Fruit fly (Drosophila melanogaster) whole organism, embryonic: ENCODE data around the gene Rab9.
A peak's percentile ranks its signal among the peaks of the same experiment; 100 is the strongest.

Experiments used
- Ada2b ChIP-seq: fragments of 200-800 bp; sonication (Bioruptor generic); IDR thresholded peaks from 2 replicates; pipeline ENCODE4 v1.3.6; 2022; ENCODE audit warnings: missing biosample characterization, missing genetic modification characterization
- Awh ChIP-seq: fragments of 200-800 bp; sonication (Bioruptor generic); IDR thresholded peaks from 2 replicates; pipeline ENCODE4, ENCODE4 v1.3.6; 2022; ENCODE audit warnings: missing biosample characterization, missing genetic modification characterization
- BEAF-32 ChIP-seq: fragments of 200-800 bp; sonication (Bioruptor generic); optimal IDR thresholded peaks from 3 replicates; lab custom pipeline; 2017; ENCODE audit warnings: missing biosample characterization, missing genetic modification characterization, mild to moderate bottlenecking, moderate library complexity, missing genetic modification reagents
- Bgb ChIP-seq: fragments of 200-800 bp; sonication (Bioruptor generic); IDR thresholded peaks from 2 replicates; pipeline ENCODE4 v1.3.6; 2022; ENCODE audit warnings: missing biosample characterization, missing genetic modification characterization; ENCODE audit not compliant: partially characterized antibody
- CG12155 ChIP-seq: fragments of 200-800 bp; sonication (Bioruptor generic); optimal IDR thresholded peaks from 3 replicates; lab custom pipeline; 2016; ENCODE audit warnings: missing biosample characterization, missing genetic modification characterization
- CG12769 ChIP-seq: fragments of 200-800 bp; sonication (Bioruptor generic); optimal IDR thresholded peaks from 2 replicates; lab custom pipeline; 2019; ENCODE audit warnings: missing biosample characterization, mild to moderate bottlenecking, missing genetic modification characterization, moderate library complexity
- CG13894 ChIP-seq: fragments of 200-800 bp; sonication (Bioruptor generic); optimal IDR thresholded peaks from 3 replicates; lab custom pipeline; 2018; ENCODE audit warnings: missing biosample characterization, mild to moderate bottlenecking, missing genetic modification characterization, moderate library complexity
- CG14965 ChIP-seq: fragments of 200-800 bp; sonication (Bioruptor generic); optimal IDR thresholded peaks from 2 replicates; lab custom pipeline; 2016; ENCODE audit warnings: missing biosample characterization, missing genetic modification characterization, borderline replicate concordance
- CG15269 ChIP-seq: fragments of 200-800 bp; sonication (Bioruptor generic); optimal IDR thresholded peaks from 2 replicates; lab custom pipeline; 2018; ENCODE audit warnings: missing biosample characterization, mild to moderate bottlenecking, missing genetic modification characterization, moderate library complexity
- CG17912 ChIP-seq: fragments of 200-800 bp; sonication (Bioruptor generic); optimal IDR thresholded peaks from 2 replicates; lab custom pipeline; 2018; ENCODE audit warnings: missing biosample characterization, mild to moderate bottlenecking, missing genetic modification characterization
- CG18599 ChIP-seq: fragments of 200-800 bp; sonication (Bioruptor generic); optimal IDR thresholded peaks from 3 replicates; lab custom pipeline; 2017; ENCODE audit warnings: missing biosample characterization, missing genetic modification characterization, mild to moderate bottlenecking, moderate library complexity, missing genetic modification reagents
- CG2116 ChIP-seq: fragments of 200-800 bp; sonication (Bioruptor generic); optimal IDR thresholded peaks from 3 replicates; lab custom pipeline; 2018; ENCODE audit warnings: missing biosample characterization, mild to moderate bottlenecking, missing genetic modification characterization
- CG2120 ChIP-seq: fragments of 200-800 bp; sonication (Bioruptor generic); optimal IDR thresholded peaks from 3 replicates; lab custom pipeline; 2016; ENCODE audit warnings: missing biosample characterization, missing genetic modification characterization
- CG6654 ChIP-seq: fragments of 200-800 bp; sonication (Bioruptor generic); optimal IDR thresholded peaks from 2 replicates; lab custom pipeline; 2017; ENCODE audit warnings: missing biosample characterization, mild to moderate bottlenecking, missing genetic modification characterization
- CG8478 ChIP-seq: fragments of >200 bp; optimal IDR thresholded peaks from 2 replicates; lab custom pipeline; 2018
- CG9437 ChIP-seq: fragments of 200-800 bp; sonication (Bioruptor generic); optimal IDR thresholded peaks from 2 replicates; lab custom pipeline; 2018; ENCODE audit warnings: missing biosample characterization, mild to moderate bottlenecking, missing genetic modification characterization
- CHES-1-like ChIP-seq: fragments of 200-800 bp; sonication (Bioruptor generic); optimal IDR thresholded peaks from 2 replicates; lab custom pipeline; 2016; ENCODE audit warnings: missing biosample characterization, missing genetic modification characterization
- Dbx ChIP-seq: fragments of 200-800 bp; sonication (Bioruptor generic); IDR thresholded peaks from 3 replicates; pipeline ENCODE4 v1.3.6; 2022; ENCODE audit warnings: missing biosample characterization, missing genetic modification characterization
- Gsc ChIP-seq: fragments of 200-800 bp; sonication (Bioruptor generic); IDR thresholded peaks from 2 replicates; pipeline ENCODE4 v1.3.6; 2022; ENCODE audit warnings: missing biosample characterization, missing genetic modification characterization
- Hr3 ChIP-seq: fragments of 200-800 bp; sonication (Bioruptor generic); optimal IDR thresholded peaks from 3 replicates; lab custom pipeline; 2016; ENCODE audit warnings: missing biosample characterization, missing genetic modification characterization
- Hr39 ChIP-seq: fragments of >200 bp; optimal IDR thresholded peaks from 2 replicates; lab custom pipeline; 2017
- NK7.1 ChIP-seq: fragments of 200-800 bp; sonication (Bioruptor generic); optimal IDR thresholded peaks from 3 replicates; lab custom pipeline; 2016; ENCODE audit warnings: missing biosample characterization, missing genetic modification characterization
- NfI ChIP-seq: fragments of 200-800 bp; sonication (Bioruptor generic); optimal IDR thresholded peaks from 3 replicates; lab custom pipeline; 2018; ENCODE audit warnings: missing biosample characterization, mild to moderate bottlenecking, missing genetic modification characterization, moderate library complexity
- Optix ChIP-seq: fragments of 200-800 bp; sonication (Bioruptor generic); IDR thresholded peaks from 3 replicates; pipeline ENCODE4 v1.3.6; 2022; ENCODE audit warnings: missing biosample characterization, missing genetic modification characterization
- Ptx1 ChIP-seq: fragments of 200-800 bp; sonication (Bioruptor generic); IDR thresholded peaks from 2 replicates; pipeline ENCODE4 v1.3.6; 2022; ENCODE audit warnings: missing biosample characterization, missing genetic modification characterization
- Spps ChIP-seq: fragments of 200-800 bp; sonication (Bioruptor generic); optimal IDR thresholded peaks from 2 replicates; lab custom pipeline; 2018; ENCODE audit warnings: missing biosample characterization, mild to moderate bottlenecking, missing genetic modification characterization
- abd-A ChIP-seq: fragments of 200-800 bp; sonication (Bioruptor generic); optimal IDR thresholded peaks from 3 replicates; lab custom pipeline; 2019; ENCODE audit warnings: missing biosample characterization, mild to moderate bottlenecking, missing genetic modification characterization, moderate library complexity
- al ChIP-seq: fragments of 200-800 bp; sonication (Bioruptor generic); IDR thresholded peaks from 2 replicates; pipeline ENCODE4 v1.3.6; 2022; ENCODE audit warnings: missing biosample characterization, missing genetic modification characterization
- bsh ChIP-seq, 2 experiments: fragments of 200-800 bp; sonication (Bioruptor generic); optimal IDR thresholded peaks; 2 replicates each; lab custom pipeline; 2017 to 2018; ENCODE audit warnings: mild to moderate bottlenecking in 2 of 2, missing biosample characterization in 2 of 2, missing genetic modification characterization in 2 of 2, moderate library complexity in 1 of 2
- corto ChIP-seq: fragments of 200-800 bp; sonication (Bioruptor generic); optimal IDR thresholded peaks from 2 replicates; lab custom pipeline; 2016; ENCODE audit warnings: missing biosample characterization, mild to moderate bottlenecking, missing genetic modification characterization, moderate library complexity
- dysf ChIP-seq: fragments of 200-800 bp; sonication (Bioruptor generic); IDR thresholded peaks from 3 replicates; pipeline ENCODE4 v1.3.6; 2022; ENCODE audit warnings: missing biosample characterization, missing genetic modification characterization
- en ChIP-seq: fragments of 200-800 bp; sonication (Bioruptor generic); optimal IDR thresholded peaks from 2 replicates; lab custom pipeline; 2016; ENCODE audit warnings: missing biosample characterization, missing genetic modification characterization
- h ChIP-seq: fragments of >200 bp; optimal IDR thresholded peaks from 2 replicates; lab custom pipeline; 2017
- hbn ChIP-seq: fragments of 200-800 bp; sonication (Bioruptor generic); IDR thresholded peaks from 2 replicates; pipeline ENCODE4 v1.3.6; 2022; ENCODE audit warnings: missing biosample characterization, missing genetic modification characterization; ENCODE audit not compliant: partially characterized antibody
- ind ChIP-seq: fragments of 200-800 bp; sonication (Bioruptor generic); optimal IDR thresholded peaks from 3 replicates; lab custom pipeline; 2016; ENCODE audit warnings: missing biosample characterization, missing genetic modification characterization
- mam ChIP-seq: fragments of 200-800 bp; sonication (Bioruptor generic); optimal IDR thresholded peaks from 3 replicates; lab custom pipeline; 2016; ENCODE audit warnings: missing biosample characterization, missing genetic modification characterization
- nom ChIP-seq: fragments of 200-800 bp; sonication (Bioruptor generic); optimal IDR thresholded peaks from 2 replicates; lab custom pipeline; 2017; ENCODE audit warnings: missing biosample characterization, missing genetic modification characterization, mild to moderate bottlenecking, moderate library complexity, missing genetic modification reagents
- otp ChIP-seq: fragments of 200-800 bp; sonication (Bioruptor generic); IDR thresholded peaks from 3 replicates; pipeline ENCODE4, ENCODE4 v1.3.6; 2022; ENCODE audit warnings: missing biosample characterization, missing genetic modification characterization
- pan ChIP-seq, 4 experiments: fragments of >200 bp in 3 of 4; fragments of 200-800 bp in 1 of 4; sonication (Bioruptor generic) in 1 of 4; optimal IDR thresholded peaks in 3 of 4; IDR thresholded peaks in 1 of 4; 2 replicates each; pipeline versions ENCODE4 v1.3.6 to Lab custom; 2017 to 2022; ENCODE audit warnings: missing biosample characterization in 2 of 4, missing genetic modification characterization in 2 of 4, mixed read lengths in 1 of 4
- peb ChIP-seq: fragments of 200-800 bp; sonication (Bioruptor generic); IDR thresholded peaks from 2 replicates; pipeline ENCODE4 v1.3.6; 2022; ENCODE audit warnings: missing biosample characterization, missing genetic modification characterization
- prd ChIP-seq, 3 experiments: fragments of >200 bp in 2 of 3; fragments of 200-800 bp in 1 of 3; sonication (Bioruptor generic) in 1 of 3; optimal IDR thresholded peaks in 2 of 3; IDR thresholded peaks in 1 of 3; 2 replicates in 2 of 3; 3 replicates in 1 of 3; pipeline versions ENCODE4 v1.3.6 to Lab custom; 2017 to 2022; ENCODE audit warnings: missing biosample characterization in 1 of 3, missing genetic modification characterization in 1 of 3
- ranshi ChIP-seq: fragments of 200-800 bp; sonication (Bioruptor generic); IDR thresholded peaks from 2 replicates; pipeline ENCODE4 v1.3.6; 2022; ENCODE audit warnings: missing biosample characterization, missing genetic modification characterization
- repo ChIP-seq: fragments of 200-800 bp; sonication (Bioruptor generic); optimal IDR thresholded peaks from 2 replicates; lab custom pipeline; 2016; ENCODE audit warnings: missing biosample characterization, missing genetic modification characterization
- sisA ChIP-seq: fragments of 200-800 bp; sonication (Bioruptor generic); IDR thresholded peaks from 2 replicates; pipeline ENCODE4 v1.3.6; 2022; ENCODE audit warnings: missing biosample characterization, missing genetic modification characterization
- slbo ChIP-seq: fragments of 200-800 bp; sonication (Bioruptor generic); IDR thresholded peaks from 2 replicates; pipeline ENCODE4 v1.3.6; 2022; ENCODE audit warnings: missing biosample characterization, missing genetic modification characterization
- sqz ChIP-seq: fragments of 200-800 bp; sonication (Bioruptor generic); optimal IDR thresholded peaks from 3 replicates; lab custom pipeline; 2018; ENCODE audit warnings: missing biosample characterization, mild to moderate bottlenecking, missing genetic modification characterization
- tio ChIP-seq: fragments of 200-800 bp; sonication (Bioruptor generic); optimal IDR thresholded peaks from 2 replicates; lab custom pipeline; 2017; ENCODE audit warnings: missing biosample characterization, missing genetic modification characterization, inconsistent platforms
- tna ChIP-seq: fragments of 200-800 bp; sonication (Bioruptor generic); IDR thresholded peaks from 2 replicates; pipeline ENCODE4 v1.3.6; 2022; ENCODE audit warnings: missing biosample characterization, missing genetic modification characterization; ENCODE audit not compliant: partially characterized antibody

Gene Rab9

dm6 chr2L:19416602-19417497 is 15.5 kb upstream of the Rab9 start, which contains the start of gene Lectin-galC1 (continued):
- TF ChIP-seq sisA (GFP tag; lab: Robert Waterston, UW), result peak; percentile 88; the same call in 1 of the 2 replicates
- peak; percentile 68 for TF ChIP-seq peb (GFP tag; lab: Robert Waterston, UW)
- TF ChIP-seq NfI (GFP tag; lab: Kevin White, UChicago), result peak; percentile 79
- peak; percentile 87 for TF ChIP-seq slbo (GFP tag; lab: Robert Waterston, UW)
- TF ChIP-seq en (GFP tag; lab: Kevin White, UChicago), result peak; percentile 87
- TF ChIP-seq CHES-1-like (GFP tag; lab: Kevin White, UChicago), result peak; percentile 88
- no peak for TF ChIP-seq pan (optimal IDR thresholded peaks at IDR 0.05; lab: Kevin White, UChicago)
- TF ChIP-seq pan (GFP tag; optimal IDR thresholded peaks at IDR 0.05 in 1 of 2, IDR thresholded peaks at IDR 0.05 in 1 of 2), result peak in 1 of 2 experiments; percentile 88
- TF ChIP-seq Dbx (GFP tag; lab: Robert Waterston, UW), result peak; percentile 66; the same call in 1 of the 3 replicates
- peak; percentile 18 for TF ChIP-seq abd-A
- no peak for TF ChIP-seq Hr39
- no peak for TF ChIP-seq nom (GFP tag; lab: Kevin White, UChicago)
- peak; percentile 85 for TF ChIP-seq Ada2b (GFP tag; lab: Robert Waterston, UW)
- peak; percentile 82 for TF ChIP-seq Hr3 (GFP tag; lab: Kevin White, UChicago)
- TF ChIP-seq CG14965 (GFP tag; lab: Kevin White, UChicago), result peak; percentile 77
- TF ChIP-seq CG2120 (GFP tag; lab: Kevin White, UChicago), result peak; percentile 58
- peak; percentile 53 for TF ChIP-seq CG6654
- TF ChIP-seq sqz (GFP tag; lab: Kevin White, UChicago), result peak; percentile 75
- TF ChIP-seq repo (GFP tag; lab: Kevin White, UChicago), result peak; percentile 81
- TF ChIP-seq tna (GFP tag; lab: Robert Waterston, UW), result no peak
- peak; percentile 86 for TF ChIP-seq ranshi (GFP tag; lab: Robert Waterston, UW)
- TF ChIP-seq prd (optimal IDR thresholded peaks at IDR 0.05; lab: Kevin White, UChicago), result no peak
- TF ChIP-seq prd (GFP tag; IDR thresholded peaks at IDR 0.05; lab: Robert Waterston, UW), result peak; percentile 90
- peak; percentile 73 for TF ChIP-seq CG12769 (tag; lab: Kevin White, UChicago)
- no peak for TF ChIP-seq hbn (GFP tag; lab: Robert Waterston, UW)
- TF ChIP-seq CG8478 (lab: Kevin White, UChicago), result no peak
- peak; percentile 57 for TF ChIP-seq Spps (tag; lab: Kevin White, UChicago)
- peak; percentile 46; the same call in 1 of the 2 replicates for TF ChIP-seq al (GFP tag; lab: Robert Waterston, UW)
- TF ChIP-seq CG9437 (GFP tag; lab: Kevin White, UChicago), result peak; percentile 64
- no peak for TF ChIP-seq Bgb (GFP tag; lab: Robert Waterston, UW)
- TF ChIP-seq CG13894 (tag; lab: Kevin White, UChicago), result no peak
- TF ChIP-seq corto (GFP tag; lab: Kevin White, UChicago), result no peak
- peak; percentile 70 for TF ChIP-seq mam
- peak; percentile 79 for TF ChIP-seq NK7.1
- peak; percentile 84 for TF ChIP-seq Optix (GFP tag; lab: Robert Waterston, UW)
- TF ChIP-seq CG18599 (GFP tag; lab: Kevin White, UChicago), result peak; percentile 77
- no peak for TF ChIP-seq Gsc
- peak; percentile 92 for TF ChIP-seq Awh
- no peak for TF ChIP-seq BEAF-32 (GFP tag; lab: Kevin White, UChicago)
- peak; percentile 86 for TF ChIP-seq ind (GFP tag; lab: Kevin White, UChicago)
- peak; percentile 90 for TF ChIP-seq CG15269 (tag; lab: Kevin White, UChicago)
- TF ChIP-seq h (lab: Kevin White, UChicago), result no peak
- TF ChIP-seq bsh (GFP tag; optimal IDR thresholded peaks at IDR 0.05; lab: Kevin White, UChicago), result peak in 1 of 2 experiments; percentile 93
- peak; percentile 82 for TF ChIP-seq tio (GFP tag; lab: Kevin White, UChicago)
- peak; percentile 29 for TF ChIP-seq CG17912 (GFP tag; lab: Kevin White, UChicago)
- TF ChIP-seq otp (GFP tag; lab: Robert Waterston, UW), result peak; percentile 86
- peak; percentile 82 for TF ChIP-seq CG12155
- TF ChIP-seq Ptx1, result peak; percentile 85
- TF ChIP-seq CG2116 (GFP tag; lab: Kevin White, UChicago), result peak; percentile 70
- TF ChIP-seq dysf (GFP tag; lab: Robert Waterston, UW), result peak; percentile 89
